Fruit fly (Drosophila melanogaster) whole organism, embryonic: ENCODE measurements around the gene Adsl.
A peak's percentile ranks its signal among the peaks of the same experiment; 100 is the strongest.

ENCODE experiments used
- Ada2b ChIP-seq: fragments of 200-800 bp; sonication (Bioruptor generic); IDR thresholded peaks from 2 replicates; pipeline ENCODE4 v1.3.6; 2022; ENCODE audit warnings: missing biosample characterization, missing genetic modification characterization
- B-H1 ChIP-seq: fragments of 200-800 bp; sonication (Bioruptor generic); IDR thresholded peaks from 3 replicates; pipeline ENCODE4 v1.3.6; 2022; ENCODE audit warnings: missing biosample characterization, missing genetic modification characterization
- Blimp-1 ChIP-seq: fragments of 200-800 bp; sonication (Bioruptor generic); optimal IDR thresholded peaks from 3 replicates; lab custom pipeline; 2018; ENCODE audit warnings: missing biosample characterization, missing genetic modification characterization, mild to moderate bottlenecking, moderate library complexity, missing genetic modification reagents
- CG10543 ChIP-seq: fragments of 200-800 bp; sonication (Bioruptor generic); optimal IDR thresholded peaks from 3 replicates; lab custom pipeline; 2017; ENCODE audit warnings: missing biosample characterization, mild to moderate bottlenecking, missing genetic modification characterization, moderate library complexity
- CG11504 ChIP-seq: fragments of 200-800 bp; sonication (Bioruptor generic); optimal IDR thresholded peaks from 3 replicates; lab custom pipeline; 2019; ENCODE audit warnings: missing biosample characterization, mild to moderate bottlenecking, missing genetic modification characterization, moderate library complexity
- CG12104 ChIP-seq: fragments of 200-800 bp; sonication (Bioruptor generic); optimal IDR thresholded peaks from 3 replicates; lab custom pipeline; 2016; ENCODE audit warnings: missing biosample characterization, missing genetic modification characterization
- CG12299 ChIP-seq: fragments of 200-800 bp; sonication (Bioruptor generic); optimal IDR thresholded peaks from 2 replicates; lab custom pipeline; 2018; ENCODE audit warnings: missing biosample characterization, mild to moderate bottlenecking, missing genetic modification characterization
- CG15479 ChIP-seq: fragments of 200-800 bp; sonication (Bioruptor generic); optimal IDR thresholded peaks from 3 replicates; lab custom pipeline; 2019; ENCODE audit warnings: missing biosample characterization, mild to moderate bottlenecking, missing genetic modification characterization, moderate library complexity
- CG17568 ChIP-seq: fragments of 200-800 bp; sonication (Bioruptor generic); optimal IDR thresholded peaks from 2 replicates; lab custom pipeline; 2018; ENCODE audit warnings: missing biosample characterization, mild to moderate bottlenecking, missing genetic modification characterization, moderate library complexity
- CG17612 ChIP-seq: fragments of 200-800 bp; sonication (Bioruptor generic); IDR thresholded peaks from 2 replicates; pipeline ENCODE4 v1.3.6; 2022; ENCODE audit warnings: missing biosample characterization, missing genetic modification characterization
- CG31224 ChIP-seq: fragments of 200-800 bp; sonication (Bioruptor generic); IDR thresholded peaks from 2 replicates; pipeline ENCODE4 v1.3.6; 2022; ENCODE audit warnings: missing biosample characterization, missing genetic modification characterization
- CG32772 ChIP-seq: fragments of 200-800 bp; sonication (Bioruptor generic); IDR thresholded peaks from 2 replicates; pipeline ENCODE4 v1.3.6; 2022; ENCODE audit warnings: missing biosample characterization, missing genetic modification characterization
- CG5245 ChIP-seq: fragments of 200-800 bp; sonication (Bioruptor generic); optimal IDR thresholded peaks from 3 replicates; lab custom pipeline; 2016; ENCODE audit warnings: missing biosample characterization, missing genetic modification characterization
- Ets65A ChIP-seq: fragments of 200-800 bp; sonication (Bioruptor generic); peaks from one replicate; lab custom pipeline; 2016; ENCODE audit warnings: missing biosample characterization, missing genetic modification characterization
- HLH4C ChIP-seq: fragments of 200-800 bp; sonication (Bioruptor generic); IDR thresholded peaks from 3 replicates; pipeline ENCODE4 v1.3.6; 2022; ENCODE audit warnings: missing biosample characterization, missing genetic modification characterization; ENCODE audit not compliant: partially characterized antibody
- Mrtf ChIP-seq: fragments of 200-800 bp; sonication (Bioruptor generic); IDR thresholded peaks from 3 replicates; pipeline ENCODE4 v1.3.6; 2022; ENCODE audit warnings: missing biosample characterization, missing genetic modification characterization
- Nf-YB ChIP-seq: fragments of 200-800 bp; sonication (Bioruptor generic); optimal IDR thresholded peaks from 3 replicates; lab custom pipeline; 2019; ENCODE audit warnings: missing biosample characterization, mild to moderate bottlenecking, missing genetic modification characterization, moderate library complexity
- Nf-YC ChIP-seq: fragments of 200-800 bp; optimal IDR thresholded peaks from 3 replicates; lab custom pipeline; 2019; ENCODE audit warnings: missing biosample characterization, mild to moderate bottlenecking, missing genetic modification characterization, moderate library complexity
- Ssrp ChIP-seq: fragments of 200-800 bp; sonication (Bioruptor generic); optimal IDR thresholded peaks from 2 replicates; lab custom pipeline; 2018; ENCODE audit warnings: missing biosample characterization, mild to moderate bottlenecking, missing genetic modification characterization, moderate library complexity
- cad ChIP-seq: fragments of >200 bp; optimal IDR thresholded peaks from 2 replicates; lab custom pipeline; 2017; ENCODE audit warnings: missing biosample characterization, missing genetic modification characterization
- dpn ChIP-seq, 2 experiments: fragments of 200-800 bp; sonication (Bioruptor generic); optimal IDR thresholded peaks; 3 replicates each; lab custom pipeline; 2016; ENCODE audit warnings: missing biosample characterization in 2 of 2, missing genetic modification characterization in 2 of 2
- ewg ChIP-seq: fragments of 200-800 bp; sonication (Bioruptor generic); optimal IDR thresholded peaks from 3 replicates; lab custom pipeline; 2017; ENCODE audit warnings: mild to moderate bottlenecking, missing biosample characterization, missing genetic modification reagents, missing genetic modification characterization
- grn ChIP-seq: fragments of 200-800 bp; sonication (Bioruptor generic); optimal IDR thresholded peaks from 3 replicates; lab custom pipeline; 2017; ENCODE audit warnings: missing biosample characterization, missing genetic modification characterization
- ind ChIP-seq: fragments of 200-800 bp; sonication (Bioruptor generic); optimal IDR thresholded peaks from 3 replicates; lab custom pipeline; 2016; ENCODE audit warnings: missing biosample characterization, missing genetic modification characterization
- oc ChIP-seq: fragments of 200-800 bp; sonication (Bioruptor generic); optimal IDR thresholded peaks from 2 replicates; lab custom pipeline; 2018; ENCODE audit warnings: missing biosample characterization, mild to moderate bottlenecking, missing genetic modification characterization, moderate library complexity
- onecut ChIP-seq: fragments of 200-800 bp; sonication (Bioruptor generic); IDR thresholded peaks from 2 replicates; pipeline ENCODE4 v1.3.6; 2022; ENCODE audit warnings: missing biosample characterization, missing genetic modification characterization
- org-1 ChIP-seq: fragments of 200-800 bp; sonication (Bioruptor generic); optimal IDR thresholded peaks from 2 replicates; lab custom pipeline; 2017; ENCODE audit warnings: missing biosample characterization, missing genetic modification characterization
- pb ChIP-seq: fragments of 200-800 bp; sonication (Bioruptor generic); optimal IDR thresholded peaks from 3 replicates; lab custom pipeline; 2016; ENCODE audit warnings: missing biosample characterization, missing genetic modification characterization
- pho ChIP-seq: fragments of 200-800 bp; sonication (Bioruptor generic); optimal IDR thresholded peaks from 2 replicates; lab custom pipeline; 2016; ENCODE audit warnings: missing biosample characterization, missing genetic modification characterization
- pum ChIP-seq: fragments of 200-800 bp; sonication (Bioruptor generic); optimal IDR thresholded peaks from 2 replicates; lab custom pipeline; 2016; ENCODE audit warnings: missing biosample characterization, missing genetic modification characterization
- run ChIP-seq: fragments of 200-800 bp; sonication (Bioruptor generic); optimal IDR thresholded peaks from 3 replicates; lab custom pipeline; 2018; ENCODE audit warnings: missing biosample characterization, mild to moderate bottlenecking, missing genetic modification characterization
- seq ChIP-seq: fragments of 200-800 bp; sonication (Bioruptor generic); IDR thresholded peaks from 2 replicates; pipeline ENCODE4 v1.3.6; 2022; ENCODE audit warnings: missing biosample characterization, missing genetic modification characterization
- slp2 ChIP-seq: fragments of 200-800 bp; sonication (Bioruptor generic); optimal IDR thresholded peaks from 2 replicates; lab custom pipeline; 2016; ENCODE audit warnings: missing biosample characterization, missing genetic modification characterization
- tgo ChIP-seq: fragments of 200-800 bp; sonication (Bioruptor generic); IDR thresholded peaks from 3 replicates; pipeline ENCODE4 v1.3.6; 2022; ENCODE audit warnings: missing biosample characterization, missing genetic modification characterization
- usp ChIP-seq: fragments of >200 bp; optimal IDR thresholded peaks from 2 replicates; lab custom pipeline; 2017; ENCODE audit warnings: missing biosample characterization, missing genetic modification characterization
- zen2 ChIP-seq: fragments of 200-800 bp; sonication (Bioruptor generic); IDR thresholded peaks from 3 replicates; pipeline ENCODE4 v1.3.6; 2022; ENCODE audit warnings: missing biosample characterization, missing genetic modification characterization; ENCODE audit not compliant: partially characterized antibody

The Adsl gene

dm6 chr3R:17031502-17031901 lies 10.6 kb upstream of the Adsl start, which contains the start of gene CG31268:
TSS of gene CG31268 (plus strand) at chr3R:17031802.
- TF ChIP-seq CG10543 (GFP tag; lab: Kevin White, UChicago) = no peak
- TF ChIP-seq CG17612 (GFP tag; lab: Robert Waterston, UW) = no peak
- TF ChIP-seq Ada2b = no peak
- TF ChIP-seq dpn (GFP tag; optimal IDR thresholded peaks at IDR 0.05; lab: Kevin White, UChicago) = no peak
- TF ChIP-seq CG12299 (tag; lab: Kevin White, UChicago) = no peak
- no peak for TF ChIP-seq CG31224 (GFP tag; lab: Robert Waterston, UW)
- TF ChIP-seq CG32772 (GFP tag; lab: Robert Waterston, UW) = no peak
- no peak for TF ChIP-seq CG12104
- TF ChIP-seq tgo (GFP tag; lab: Robert Waterston, UW) = no peak
- no peak for TF ChIP-seq pho (GFP tag; lab: Kevin White, UChicago)
- TF ChIP-seq CG11504 (tag; lab: Kevin White, UChicago) = no peak
- no peak for TF ChIP-seq cad (GFP tag; lab: Kevin White, UChicago)
- TF ChIP-seq CG5245 (GFP tag; lab: Kevin White, UChicago) = no peak

dm6 chr3R:17029796-17030195 lies 8.9 kb upstream of the Adsl start:
- peak; percentile 83 for TF ChIP-seq Nf-YB (GFP tag; lab: Kevin White, UChicago)
- TF ChIP-seq CG15479 (GFP tag; lab: Kevin White, UChicago) = no peak
- TF ChIP-seq seq (GFP tag; lab: Robert Waterston, UW) = peak; percentile 97
- TF ChIP-seq ewg = peak; percentile 14
- TF ChIP-seq ind (GFP tag; lab: Kevin White, UChicago) = no peak
- peak; percentile 22 for TF ChIP-seq Ets65A (GFP tag; lab: Kevin White, UChicago)
- TF ChIP-seq Mrtf (GFP tag; lab: Robert Waterston, UW) = peak; percentile 24; the same call in 1 of the 3 replicates
- TF ChIP-seq grn (GFP tag; lab: Kevin White, UChicago) = peak; percentile 46
- no peak for TF ChIP-seq slp2
- 0 out of 3 replicates have a peak, but pooled peaks have one; percentile 23 for TF ChIP-seq zen2 (GFP tag; lab: Robert Waterston, UW)
- TF ChIP-seq Nf-YC (tag; lab: Kevin White, UChicago) = peak; percentile 86
- TF ChIP-seq, all 482 proteins: peak for 8

dm6 chr3R:17028393-17028792 lies 7.5 kb upstream of the Adsl start, which contains the start of gene CG5225:
TSS of gene CG5225 (plus strand) at chr3R:17028693.
- TF ChIP-seq CG17612 (GFP tag; lab: Robert Waterston, UW) = no peak
- TF ChIP-seq HLH4C (GFP tag; lab: Robert Waterston, UW) = no peak
- TF ChIP-seq Ssrp (tag; lab: Kevin White, UChicago) = no peak
- TF ChIP-seq CG12104 = no peak
- TF ChIP-seq usp (GFP tag; lab: Kevin White, UChicago) = no peak
- no peak for TF ChIP-seq pb (GFP tag; lab: Kevin White, UChicago)
- TF ChIP-seq org-1 (GFP tag; lab: Kevin White, UChicago) = no peak

dm6 chr3R:17018902-17019527 lies 1.9 kb downstream of the Adsl start:
- TF ChIP-seq Ets65A (GFP tag; lab: Kevin White, UChicago) (peak; percentile 55), Nf-YB (GFP tag; lab: Kevin White, UChicago) (no peak)
- TF ChIP-seq, all 482 proteins: peak for 1

DNA sequence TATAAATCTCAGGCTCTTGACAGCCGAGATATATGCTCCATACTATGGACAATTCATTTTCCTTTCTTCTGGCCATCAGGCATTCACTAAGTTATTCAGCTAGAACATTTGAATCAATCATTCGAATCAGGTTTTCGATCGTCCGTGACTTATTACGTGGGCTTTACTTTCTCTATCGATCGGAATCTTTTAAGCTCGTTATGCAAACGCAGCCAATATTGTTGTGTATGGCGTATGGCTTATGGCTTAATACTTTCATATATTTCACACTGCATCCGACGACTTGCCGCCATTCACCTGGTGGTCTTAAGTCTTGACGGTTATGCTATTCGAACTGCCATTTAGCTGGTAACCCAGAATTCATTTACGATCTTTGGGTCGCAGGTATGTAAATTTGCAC lies 4.7 kb downstream of the Adsl start:
- TF ChIP-seq CG17568 (GFP tag; lab: Kevin White, UChicago) = no peak
- TF ChIP-seq B-H1 (GFP tag; lab: Robert Waterston, UW) = no peak
- TF ChIP-seq oc (tag; lab: Kevin White, UChicago) = peak; percentile 71
- TF ChIP-seq Blimp-1 (GFP tag; lab: Kevin White, UChicago) = peak; percentile 64
- peak; percentile 37 for TF ChIP-seq onecut (GFP tag; lab: Robert Waterston, UW)
- no peak for TF ChIP-seq run
- no peak for TF ChIP-seq pum (GFP tag; lab: Kevin White, UChicago)
